Worm (Caenorhabditis elegans) whole organism, mixed stage, embryonic: ENCODE measurements around the gene T16H12.9.

ENCODE experiments used
- elt-1 ChIP-seq: sonication (generic microtip); optimal IDR thresholded peaks from 2 replicates; lab custom pipeline; 2017; ENCODE audit warnings: missing genetic modification characterization, mild to moderate bottlenecking, missing compliant biosample characterization, antibody characterized with exemption, moderate library complexity, borderline replicate concordance; ENCODE audit not compliant: insufficient read depth
- mls-2 ChIP-seq: sonication (generic microtip); optimal IDR thresholded peaks from 2 replicates; lab custom pipeline; 2016; ENCODE audit warnings: mild to moderate bottlenecking, missing genetic modification characterization, moderate library complexity, missing compliant biosample characterization
- nhr-28 ChIP-seq: fragments of 150-350 bp; optimal IDR thresholded peaks from 2 replicates; lab custom pipeline; 2014; ENCODE audit warnings: missing biosample characterization, missing genetic modification characterization
- nhr-76 ChIP-seq: sonication (generic microtip); optimal IDR thresholded peaks from 2 replicates; lab custom pipeline; 2017; ENCODE audit warnings: missing biosample characterization, missing genetic modification characterization
- snpc-4 ChIP-seq: fragments of 150-350 bp; optimal IDR thresholded peaks from 2 replicates; lab custom pipeline; 2014; ENCODE audit warnings: missing biosample characterization, missing genetic modification characterization
- tbx-8 ChIP-seq: fragments of 200-800 bp; sonication (Bioruptor generic); optimal IDR thresholded peaks from 2 replicates; lab custom pipeline; 2018; ENCODE audit warnings: mild to moderate bottlenecking, missing genetic modification characterization, moderate library complexity, missing compliant biosample characterization
- unc-62 ChIP-seq: fragments of 150-350 bp; optimal IDR thresholded peaks from 2 replicates; lab custom pipeline; 2014; ENCODE audit warnings: missing biosample characterization, missing genetic modification reagents, missing genetic modification characterization

DNA sequence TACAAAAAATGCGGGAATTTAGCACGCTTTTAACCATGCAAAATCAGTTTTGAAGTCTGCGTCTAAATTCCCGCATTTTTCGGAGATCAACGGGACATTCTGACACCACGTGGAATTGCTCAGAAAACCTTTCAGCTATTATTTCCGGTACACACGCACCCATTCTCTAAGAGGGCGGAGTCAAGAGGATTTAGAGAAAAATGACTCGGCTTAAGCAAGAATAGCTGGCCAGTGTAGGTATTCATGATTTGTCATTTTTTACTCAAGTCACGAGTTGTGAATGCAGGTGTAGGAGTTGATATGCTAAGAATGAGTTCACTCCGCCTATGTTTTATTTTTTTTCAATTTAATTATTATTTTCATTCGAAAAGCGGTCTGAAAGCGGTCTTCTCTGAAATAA lies 41.6 kb downstream of the T16H12.9 start:
- TF ChIP-seq nhr-76 (tag; lab: Kevin White, UChicago) = no peak
- TF ChIP-seq snpc-4 (tag; lab: Kevin White, UChicago) = no peak
- no peak for TF ChIP-seq nhr-28
- TF ChIP-seq unc-62 = no peak
- no peak for TF ChIP-seq tbx-8 (GFP tag; lab: Kevin White, UChicago)
- TF ChIP-seq elt-1 = no peak
- TF ChIP-seq mls-2 (tag; lab: Kevin White, UChicago) = no peak
